Fruit fly (Drosophila melanogaster) S2 (cell line): ENCODE measurements around the gene CG10514.

Experiments
- CG8478 ChIP-seq: fragments of >200 bp; optimal IDR thresholded peaks from 2 replicates; lab custom pipeline; 2018
- CTCF ChIP-seq, 2 experiments: fragments of >200 bp; optimal IDR thresholded peaks; 2 replicates each; lab custom pipeline; 2018

DNA sequence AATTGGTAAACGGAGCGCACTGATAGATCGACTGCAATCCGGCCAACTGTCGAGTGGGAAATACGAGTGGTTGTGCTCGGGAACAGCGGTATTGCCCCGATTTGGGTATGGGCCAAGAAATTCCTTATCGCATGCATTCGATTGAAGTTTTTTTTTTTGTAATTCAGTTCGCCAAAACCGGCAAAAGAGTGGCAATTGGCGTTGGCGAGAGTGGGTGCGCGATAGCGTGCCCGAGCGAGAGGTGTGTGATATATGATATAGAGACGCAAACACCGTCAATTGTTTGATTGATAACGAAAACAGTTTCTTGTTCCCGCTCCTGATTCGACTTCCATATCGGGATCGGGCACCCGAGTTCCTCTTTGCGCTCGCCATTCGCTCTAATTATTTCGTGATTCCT, 34.1 kb upstream of the CG10514 start, which contains the start of gene CG31087:
- TF ChIP-seq CTCF (optimal IDR thresholded peaks at IDR 0.05; lab: Kevin White, UChicago) (no peak), CG8478 (no peak)
